Fruit fly (Drosophila melanogaster): ENCODE results near the gene CG14086.

The CG14086 gene

dm6 chr3L:19294235-19294612, 18.6 kb downstream of the CG14086 start, which contains the start of gene fal (continued):
- TF ChIP-seq NFAT (GFP tag; IDR thresholded peaks at IDR 0.05) (0 out of 2 replicates have a peak, but pooled peaks have one; percentile 7), CG9215 (GFP tag; IDR thresholded peaks at IDR 0.05) (no peak), Scr (GFP tag; IDR thresholded peaks at IDR 0.05; ENCODE audit: partially characterized antibody) (peak; percentile 55; the same call in 1 of the 2 replicates), CG8944 (GFP tag; optimal IDR thresholded peaks at IDR 0.05) (peak; percentile 26), CG2889 (GFP tag; IDR thresholded peaks at IDR 0.05) (no peak), inv (GFP tag; IDR thresholded peaks at IDR 0.05; ENCODE audit: partially characterized antibody) (peak; percentile 23; the same call in 1 of the 2 replicates), HLH4C (GFP tag; IDR thresholded peaks at IDR 0.05; ENCODE audit: partially characterized antibody) (0 out of 3 replicates have a peak, but pooled peaks have one; percentile 55), lov (optimal IDR thresholded peaks at IDR 0.05) (no peak), lov (GFP tag; IDR thresholded peaks at IDR 0.05) (no peak), CG32532 (GFP tag; IDR thresholded peaks at IDR 0.05) (peak; percentile 60; the same call in 1 of the 2 replicates), Drgx (GFP tag; IDR thresholded peaks at IDR 0.05) (no peak), CG1602 (GFP tag; optimal IDR thresholded peaks at IDR 0.05) (peak; percentile 21), CG9932 (GFP tag; IDR thresholded peaks at IDR 0.05) (peak; percentile 63), Taf1 (GFP tag; IDR thresholded peaks at IDR 0.05) (no peak), Abd-B (GFP tag; optimal IDR thresholded peaks at IDR 0.05) (peak; percentile 32), CG3847 (GFP tag; IDR thresholded peaks at IDR 0.05) (peak; percentile 30; the same call in 1 of the 2 replicates), HmgD (GFP tag; optimal IDR thresholded peaks at IDR 0.05) (peak; percentile 63), CG13287 (GFP tag; IDR thresholded peaks at IDR 0.05; ENCODE audit: partially characterized antibody) (peak; percentile 67), Dp (GFP tag; optimal IDR thresholded peaks at IDR 0.05) (peak; percentile 43), cato (GFP tag; optimal IDR thresholded peaks at IDR 0.05; ENCODE audit: borderline replicate concordance) (peak; percentile 37), al (GFP tag; IDR thresholded peaks at IDR 0.05) (no peak), prd (optimal IDR thresholded peaks at IDR 0.05) (no peak), prd (GFP tag; IDR thresholded peaks at IDR 0.05) (0 out of 3 replicates have a peak, but pooled peaks have one; percentile 34), CG2116 (GFP tag; optimal IDR thresholded peaks at IDR 0.05) (peak; percentile 77), CG33213 (GFP tag; optimal IDR thresholded peaks at IDR 0.05) (peak; percentile 39), ken (GFP tag; IDR thresholded peaks at IDR 0.05) (peak; percentile 61; the same call in 1 of the 3 replicates), trem (tag; optimal IDR thresholded peaks at IDR 0.05) (peak; percentile 98), sob (GFP tag; IDR thresholded peaks at IDR 0.05) (peak; percentile 32; the same call in 1 of the 2 replicates), maf-S (GFP tag; optimal IDR thresholded peaks at IDR 0.05) (no peak), Opbp (GFP tag; IDR thresholded peaks at IDR 0.05; ENCODE audit: partially characterized antibody) (peak; percentile 66; the same call in 2 of the 3 replicates), ato (GFP tag; IDR thresholded peaks at IDR 0.05; ENCODE audit: partially characterized antibody) (peak; percentile 24; the same call in 1 of the 2 replicates), chif (GFP tag; optimal IDR thresholded peaks at IDR 0.05) (peak in 1 of 2 experiments; percentile 35), CG13894 (tag; optimal IDR thresholded peaks at IDR 0.05) (peak; percentile 80), CG17829 (tag; optimal IDR thresholded peaks at IDR 0.05) (no peak), NC2β (GFP tag; optimal IDR thresholded peaks at IDR 0.05) (peak; percentile 4), Antp (GFP tag; optimal IDR thresholded peaks at IDR 0.05) (peak; percentile 43), CG10431 (GFP tag; optimal IDR thresholded peaks at IDR 0.05) (no peak), CG11560 (tag; IDR thresholded peaks at IDR 0.05) (peak; percentile 95), vvl (GFP tag; IDR thresholded peaks at IDR 0.05) (peak; percentile 13; the same call in 1 of the 2 replicates), CG5245 (GFP tag; optimal IDR thresholded peaks at IDR 0.05) (no peak), CG1603 (tag; optimal IDR thresholded peaks at IDR 0.05) (peak; percentile 43), CG10565 (GFP tag; optimal IDR thresholded peaks at IDR 0.05) (no peak), pzg (GFP tag; optimal IDR thresholded peaks at IDR 0.05) (peak; percentile 72), luna (GFP tag; optimal IDR thresholded peaks at IDR 0.05) (peak; percentile 41), Ets97D (GFP tag; optimal IDR thresholded peaks at IDR 0.05) (peak; percentile 85), ase (GFP tag; IDR thresholded peaks at IDR 0.05) (0 out of 3 replicates have a peak, but pooled peaks have one; percentile 7), Ets65A (GFP tag) (peak; percentile 87), CG2199 (GFP tag; IDR thresholded peaks at IDR 0.05) (peak; percentile 75; the same call in 2 of the 3 replicates), zfh2 (GFP tag; optimal IDR thresholded peaks at IDR 0.05) (peak; percentile 28), D19A (tag; optimal IDR thresholded peaks at IDR 0.05) (no peak), pita (GFP tag; optimal IDR thresholded peaks at IDR 0.05) (peak; percentile 78)

Measured in whole organism, embryonic.